Worm (Caenorhabditis elegans): ENCODE data around the gene ZK185.5.

DNA sequence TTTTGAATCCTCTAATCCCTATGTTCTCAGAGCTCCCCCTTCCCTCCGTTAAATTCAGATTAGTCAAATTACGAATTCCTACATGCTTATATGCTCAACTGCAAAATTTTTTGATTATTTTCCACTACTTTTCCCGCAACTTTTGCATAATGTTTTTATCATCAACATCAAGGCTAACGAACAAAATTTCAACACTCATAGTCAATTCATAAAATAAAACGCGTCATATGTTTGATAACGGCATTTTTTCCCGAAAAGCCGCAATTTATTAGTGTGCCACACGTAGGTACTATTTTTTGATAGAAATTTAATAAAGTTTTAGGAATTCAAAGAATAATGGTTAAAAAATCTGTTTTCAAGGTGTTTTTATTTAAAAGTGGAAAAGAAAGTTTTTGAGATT lies 13.4 kb upstream of the ZK185.5 start:
- TF ChIP-seq unc-62 (GFP tag; optimal IDR thresholded peaks at IDR 0.05), result no peak
- no peak for TF ChIP-seq aptf-2 (GFP tag; conservative IDR thresholded peaks at IDR 0.05)
- TF ChIP-seq ceh-100 (GFP tag; IDR thresholded peaks at IDR 0.05), result no peak
- no peak for TF ChIP-seq xnd-1 (tag; optimal IDR thresholded peaks at IDR 0.05)
- TF ChIP-seq nhr-120 (GFP tag; IDR thresholded peaks at IDR 0.05), result no peak
- TF ChIP-seq mes-4 (tag; optimal IDR thresholded peaks at IDR 0.05), result no peak
- TF ChIP-seq nfya-2 (GFP tag; IDR thresholded peaks at IDR 0.05), result no peak
- TF ChIP-seq hlh-12 (tag; optimal IDR thresholded peaks at IDR 0.05), result no peak
- TF ChIP-seq dpl-1 (GFP tag; optimal IDR thresholded peaks at IDR 0.05), result no peak

All from whole organism, young adult.